Fruit fly (Drosophila melanogaster) whole organism, adult: ENCODE results near the gene obe.

Experiments used
- CG11617 ChIP-seq: fragments of 200-800 bp; sonication (Bioruptor generic); optimal IDR thresholded peaks from 2 replicates; lab custom pipeline; 2017; ENCODE audit warnings: mild to moderate bottlenecking, missing biosample characterization, missing genetic modification reagents, missing genetic modification characterization
- CG12768 ChIP-seq: fragments of 200-800 bp; sonication (Bioruptor generic); optimal IDR thresholded peaks from 2 replicates; lab custom pipeline; 2017; ENCODE audit warnings: missing biosample characterization, missing genetic modification characterization, mild to moderate bottlenecking, moderate library complexity, missing genetic modification reagents
- CG14711 ChIP-seq: fragments of 200-800 bp; sonication (Bioruptor generic); optimal IDR thresholded peaks from 2 replicates; lab custom pipeline; 2018; ENCODE audit warnings: missing biosample characterization, mild to moderate bottlenecking, missing genetic modification characterization, moderate library complexity
- CG1620 ChIP-seq: fragments of 200-800 bp; sonication (Bioruptor generic); optimal IDR thresholded peaks from 2 replicates; lab custom pipeline; 2016; ENCODE audit warnings: missing biosample characterization, missing genetic modification characterization
- CG33017 ChIP-seq: fragments of 200-800 bp; sonication (Bioruptor generic); optimal IDR thresholded peaks from 2 replicates; lab custom pipeline; 2018; ENCODE audit warnings: missing biosample characterization, mild to moderate bottlenecking, missing genetic modification characterization, moderate library complexity
- CG5204 ChIP-seq: fragments of 200-800 bp; sonication (Bioruptor generic); optimal IDR thresholded peaks from 2 replicates; lab custom pipeline; 2016; ENCODE audit warnings: missing biosample characterization, missing genetic modification characterization
- CG7045 ChIP-seq: fragments of 200-800 bp; sonication (Bioruptor generic); optimal IDR thresholded peaks from 2 replicates; lab custom pipeline; 2017; ENCODE audit warnings: missing biosample characterization, mild to moderate bottlenecking, missing genetic modification characterization
- CG7101 ChIP-seq: fragments of 200-800 bp; sonication (Bioruptor generic); optimal IDR thresholded peaks from 2 replicates; lab custom pipeline; 2018; ENCODE audit warnings: missing biosample characterization, mild to moderate bottlenecking, missing genetic modification characterization, moderate library complexity
- Clk ChIP-seq: fragments of 200-800 bp; sonication (Bioruptor generic); optimal IDR thresholded peaks from 2 replicates; lab custom pipeline; 2017; ENCODE audit warnings: missing biosample characterization, missing genetic modification characterization
- Crg-1 ChIP-seq: fragments of 200-800 bp; sonication (Bioruptor generic); optimal IDR thresholded peaks from 2 replicates; lab custom pipeline; 2016; ENCODE audit warnings: missing biosample characterization, missing genetic modification characterization
- Hr96 ChIP-seq: fragments of 200-800 bp; sonication (Bioruptor generic); optimal IDR thresholded peaks from 2 replicates; lab custom pipeline; 2016; ENCODE audit warnings: missing biosample characterization, missing genetic modification characterization
- Mnt ChIP-seq: fragments of 200-800 bp; sonication (Bioruptor generic); optimal IDR thresholded peaks from 2 replicates; lab custom pipeline; 2016; ENCODE audit warnings: missing biosample characterization, mild to moderate bottlenecking, missing genetic modification characterization
- bab1 ChIP-seq: fragments of 200-800 bp; sonication (Bioruptor generic); optimal IDR thresholded peaks from 3 replicates; lab custom pipeline; 2019; ENCODE audit warnings: missing biosample characterization, mild to moderate bottlenecking, missing genetic modification characterization, moderate library complexity
- cic ChIP-seq: fragments of 200-800 bp; sonication (Bioruptor generic); optimal IDR thresholded peaks from 2 replicates; lab custom pipeline; 2017; ENCODE audit warnings: missing biosample characterization, mild to moderate bottlenecking, missing genetic modification characterization, moderate library complexity
- cnc ChIP-seq, 2 experiments: fragments of >200 bp; optimal IDR thresholded peaks; 2 replicates each; lab custom pipeline; 2017
- kay ChIP-seq: fragments of 200-800 bp; sonication (Bioruptor generic); peaks from one replicate; lab custom pipeline; 2016; ENCODE audit warnings: missing biosample characterization, missing genetic modification characterization, borderline replicate concordance
- ovo ChIP-seq: fragments of 200-800 bp; sonication (Bioruptor generic); optimal IDR thresholded peaks from 2 replicates; lab custom pipeline; 2016; ENCODE audit warnings: missing biosample characterization, missing genetic modification characterization
- pad ChIP-seq: fragments of 200-800 bp; sonication (Bioruptor generic); optimal IDR thresholded peaks from 3 replicates; lab custom pipeline; 2017; ENCODE audit warnings: missing biosample characterization, missing genetic modification characterization, mild to moderate bottlenecking, moderate library complexity, missing genetic modification reagents
- tj ChIP-seq: fragments of 200-800 bp; sonication (Bioruptor generic); optimal IDR thresholded peaks from 3 replicates; lab custom pipeline; 2017; ENCODE audit warnings: missing biosample characterization, mild to moderate bottlenecking, missing genetic modification characterization, moderate library complexity

Gene obe

DNA sequence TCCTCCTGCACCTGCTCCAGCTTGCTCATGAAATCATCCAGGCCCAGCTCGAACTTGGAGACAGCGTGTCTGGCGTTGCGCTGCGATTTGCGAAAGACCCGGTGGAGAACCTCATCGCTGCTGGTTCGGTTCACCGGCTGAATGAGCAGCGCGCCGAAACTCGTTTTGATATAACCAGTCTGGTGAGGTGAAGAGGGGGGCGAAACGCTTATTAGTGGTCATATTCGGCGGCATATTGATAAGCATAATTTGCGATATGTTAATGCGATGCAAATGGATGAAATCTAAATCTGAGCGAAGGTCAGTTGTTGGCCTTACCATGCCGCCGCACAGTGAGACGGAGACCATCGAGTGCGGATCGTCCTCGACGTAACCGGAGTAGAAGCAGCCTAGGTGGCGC lies 37.2 kb upstream of the obe start:
- TF ChIP-seq CG14711 (tag; lab: Kevin White, UChicago) (no peak), CG11617 (GFP tag; lab: Kevin White, UChicago) (no peak), Hr96 (GFP tag; lab: Kevin White, UChicago) (no peak), CG33017 (no peak), CG1620 (no peak), Crg-1 (no peak), Mnt (no peak), tj (no peak), cic (GFP tag; lab: Kevin White, UChicago) (no peak), Clk (GFP tag; lab: Kevin White, UChicago) (no peak), CG7101 (tag; lab: Kevin White, UChicago) (no peak), CG12768 (GFP tag; lab: Kevin White, UChicago) (no peak)

dm6 chr3R:15451344-15452107 lies 34.3 kb upstream of the obe start:
- TF ChIP-seq CG12768 (GFP tag; lab: Kevin White, UChicago), result no peak
- no peak for TF ChIP-seq cnc (optimal IDR thresholded peaks at IDR 0.05; lab: Kevin White, UChicago)
- TF ChIP-seq Hr96 (GFP tag; lab: Kevin White, UChicago), result no peak
- TF ChIP-seq kay (GFP tag; lab: Kevin White, UChicago), result no peak
- no peak for TF ChIP-seq Mnt
- no peak for TF ChIP-seq bab1 (GFP tag; lab: Kevin White, UChicago)
- no peak for TF ChIP-seq CG5204 (GFP tag; lab: Kevin White, UChicago)

DNA sequence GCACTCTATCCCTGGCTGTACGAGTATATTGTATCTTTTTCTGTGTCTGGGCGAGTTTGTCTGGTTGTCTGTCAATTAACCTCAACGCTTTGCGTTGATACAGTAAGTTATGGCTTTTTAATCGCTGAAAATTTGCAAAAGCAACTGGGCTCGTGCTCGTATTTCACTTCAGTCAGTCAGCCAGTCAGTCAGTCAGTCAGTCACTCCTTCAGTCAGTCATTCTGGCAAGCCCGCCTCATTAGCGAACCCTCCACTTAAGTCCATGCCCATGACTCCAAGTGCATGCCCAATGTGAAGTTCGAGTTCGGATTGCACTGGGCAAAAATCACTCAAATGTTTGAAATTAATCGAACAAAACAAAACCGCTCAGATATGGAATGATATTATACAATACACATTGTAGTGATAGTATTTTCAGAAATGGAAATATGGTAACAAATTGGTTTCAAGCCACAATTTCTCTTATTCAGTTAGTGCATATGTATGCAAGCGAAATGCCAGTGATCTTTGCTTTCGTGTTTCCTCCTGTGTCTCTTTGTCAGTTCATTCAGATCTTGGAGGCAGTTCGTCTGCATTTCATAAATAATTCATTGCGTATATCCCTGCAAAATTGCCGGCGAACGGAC lies 28.4 kb upstream of the obe start:
- TF ChIP-seq Mnt (no peak), CG12768 (GFP tag; lab: Kevin White, UChicago) (no peak), CG14711 (tag; lab: Kevin White, UChicago) (no peak), CG7045 (GFP tag; lab: Kevin White, UChicago) (no peak), Hr96 (GFP tag; lab: Kevin White, UChicago) (no peak), pad (GFP tag; lab: Kevin White, UChicago) (no peak), CG1620 (no peak), kay (GFP tag; lab: Kevin White, UChicago) (no peak), CG7101 (tag; lab: Kevin White, UChicago) (no peak), cic (GFP tag; lab: Kevin White, UChicago) (no peak)

- TF ChIP-seq CG5204 (GFP tag; lab: Kevin White, UChicago), result no peak
- peak; percentile 85 for TF ChIP-seq tj
- TF ChIP-seq bab1 (GFP tag; lab: Kevin White, UChicago), result no peak
- no peak for TF ChIP-seq cic (GFP tag; lab: Kevin White, UChicago)
Observed at dm6 chr3R:15458186-15458715, 27.6 kb upstream of the obe start.

- TF ChIP-seq CG33017 (no peak), cic (GFP tag; lab: Kevin White, UChicago) (no peak), ovo (no peak), kay (GFP tag; lab: Kevin White, UChicago) (no peak), Clk (GFP tag; lab: Kevin White, UChicago) (no peak), pad (GFP tag; lab: Kevin White, UChicago) (no peak), CG12768 (GFP tag; lab: Kevin White, UChicago) (no peak)
Observed at dm6 chr3R:15463172-15463571, 22.7 kb upstream of the obe start.

DNA sequence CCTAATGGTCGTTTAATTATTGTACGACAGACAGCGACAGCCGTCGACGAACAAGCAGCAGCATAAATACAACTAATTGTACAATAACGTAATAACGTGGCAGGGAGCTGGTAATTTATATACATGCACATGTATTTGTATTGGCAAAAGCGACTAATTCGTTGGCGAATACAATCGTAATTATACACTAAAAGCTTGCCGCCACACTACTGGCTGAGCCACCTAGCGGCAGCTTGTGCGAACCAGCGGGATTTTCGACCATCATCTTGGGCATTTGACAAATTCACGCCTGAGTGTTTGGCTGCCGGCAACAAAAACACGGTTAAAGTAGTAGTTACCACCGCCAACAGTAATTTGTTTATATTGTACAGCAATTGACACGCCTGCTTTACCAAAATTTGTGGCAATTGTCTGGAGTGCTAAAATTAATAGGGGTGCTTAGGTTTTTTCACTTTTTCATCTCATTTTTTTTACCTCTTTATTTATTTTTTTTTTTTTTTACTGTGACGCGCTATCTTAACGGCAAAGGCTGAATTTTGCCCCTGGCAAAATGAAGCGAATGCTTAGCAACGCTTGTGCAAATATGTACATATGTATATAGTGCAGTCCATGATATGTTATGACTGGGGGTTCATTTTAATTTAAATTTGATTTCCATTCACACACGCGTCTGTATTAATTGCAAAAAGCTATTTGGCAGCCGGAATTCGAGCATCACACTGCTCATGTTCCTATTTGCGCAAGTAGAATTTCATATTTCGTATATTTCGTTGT lies 17.7 kb upstream of the obe start:
- TF ChIP-seq kay (GFP tag; lab: Kevin White, UChicago), result peak; percentile 48
- no peak for TF ChIP-seq CG1620

- no peak for TF ChIP-seq kay (GFP tag; lab: Kevin White, UChicago)
- TF ChIP-seq Crg-1, result no peak
- no peak for TF ChIP-seq CG11617 (GFP tag; lab: Kevin White, UChicago)
- no peak for TF ChIP-seq bab1 (GFP tag; lab: Kevin White, UChicago)
- no peak for TF ChIP-seq pad (GFP tag; lab: Kevin White, UChicago)
Observed at dm6 chr3R:15471742-15472141, 14.1 kb upstream of the obe start.
